Worm (Caenorhabditis elegans) whole organism, L3 larva: ENCODE measurements around the gene unc-50.

Source experiments
- ceh-16 ChIP-seq: sonication (generic microtip); optimal IDR thresholded peaks from 2 replicates; lab custom pipeline; 2017; ENCODE audit warnings: missing biosample characterization, missing genetic modification characterization
- fkh-10 ChIP-seq: sonication (generic microtip); optimal IDR thresholded peaks from 2 replicates; lab custom pipeline; 2017; ENCODE audit warnings: missing biosample characterization, missing genetic modification reagents, missing genetic modification characterization
- fos-1 ChIP-seq: fragments of 150-350 bp; optimal IDR thresholded peaks from 2 replicates; lab custom pipeline; 2014; ENCODE audit warnings: missing biosample characterization, missing genetic modification characterization
- mml-1 ChIP-seq: fragments of 150-350 bp; sonication (generic microtip); optimal IDR thresholded peaks from 3 replicates; lab custom pipeline; 2014; ENCODE audit warnings: missing biosample characterization, missing genetic modification characterization
- snpc-4 ChIP-seq: fragments of 150-350 bp; optimal IDR thresholded peaks from 2 replicates; lab custom pipeline; 2014; ENCODE audit warnings: missing biosample characterization, missing genetic modification characterization

- TF ChIP-seq snpc-4 (no peak), ceh-16 (no peak), fkh-10 (GFP tag; lab: Kevin White, UChicago) (no peak), mml-1 (tag; lab: Kevin White, UChicago) (no peak), fos-1 (no peak)
Observed at ce11 chrIII:10294837-10295236, 23.1 kb downstream of the unc-50 start, which contains the start of gene vglu-2.
